Worm (Caenorhabditis elegans) whole organism, early embryonic: Measurements from ENCODE around the gene math-41.

Experiments used
- F13C5.2 ChIP-seq: sonication (generic microtip); optimal IDR thresholded peaks from 2 replicates; lab custom pipeline; 2017; ENCODE audit warnings: mild to moderate bottlenecking, missing genetic modification characterization, inconsistent platforms, missing compliant biosample characterization
- ama-1 ChIP-seq: fragments of 150-350 bp; optimal IDR thresholded peaks from 2 replicates; lab custom pipeline; 2014

DNA sequence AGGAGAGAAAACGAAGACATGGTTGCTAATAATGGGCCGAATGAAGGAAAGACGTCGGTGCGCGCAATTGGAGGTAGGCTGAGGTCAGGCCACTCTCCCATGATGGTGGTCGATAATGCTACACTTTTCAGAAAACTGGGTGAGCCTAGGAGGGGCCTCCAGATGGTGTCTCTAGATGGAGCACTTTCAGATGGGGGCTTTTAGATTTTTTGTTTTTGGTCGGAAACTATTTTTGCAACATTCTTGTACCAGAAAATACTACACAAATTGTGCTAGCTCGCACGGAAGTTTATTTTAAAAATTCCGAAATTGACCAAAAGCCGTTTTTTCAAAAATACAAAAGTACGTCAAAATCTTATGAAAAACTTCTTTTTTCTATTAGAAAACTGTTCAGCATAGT lies 6.1 kb upstream of the math-41 start, which contains the start of gene fbxb-10:
- TF ChIP-seq ama-1 (lab: Kevin White, UChicago) (no peak), F13C5.2 (tag; lab: Kevin White, UChicago) (no peak)
